Worm (Caenorhabditis elegans): ENCODE measurements around the gene C13F10.7.
A peak's percentile ranks its signal among the peaks of the same experiment; 100 is the strongest.

Gene C13F10.7

ce11 chrV:7187295-7187694 is 35.8 kb downstream of the C13F10.7 start:
- TF ChIP-seq sma-3 (GFP tag; optimal IDR thresholded peaks at IDR 0.05) (no peak), skn-1 (tag; optimal IDR thresholded peaks at IDR 0.05) (no peak), unc-39 (tag; optimal IDR thresholded peaks at IDR 0.05) (no peak), ceh-16 (tag; optimal IDR thresholded peaks at IDR 0.05) (no peak), egl-27 (tag; optimal IDR thresholded peaks at IDR 0.05) (no peak), mab-5 (tag; optimal IDR thresholded peaks at IDR 0.05) (no peak), sem-4 (tag; optimal IDR thresholded peaks at IDR 0.05) (no peak), lsy-2 (tag; optimal IDR thresholded peaks at IDR 0.05) (no peak), nhr-237 (tag; optimal IDR thresholded peaks at IDR 0.05) (no peak), elt-3 (tag; optimal IDR thresholded peaks at IDR 0.05) (no peak), crh-2 (tag; optimal IDR thresholded peaks at IDR 0.05) (no peak), F13H6.1 (tag; optimal IDR thresholded peaks at IDR 0.05) (no peak), C34F6.9 (tag; optimal IDR thresholded peaks at IDR 0.05) (no peak), nhr-10 (tag; optimal IDR thresholded peaks at IDR 0.05) (no peak), nhr-6 (tag; optimal IDR thresholded peaks at IDR 0.05) (no peak), fos-1 (tag; optimal IDR thresholded peaks at IDR 0.05) (no peak), sma-9 (GFP tag; optimal IDR thresholded peaks at IDR 0.05) (no peak), sma-9 (tag; optimal IDR thresholded peaks at IDR 0.05) (no peak), unc-62 (GFP tag; optimal IDR thresholded peaks at IDR 0.05) (no peak), unc-55 (GFP tag; optimal IDR thresholded peaks at IDR 0.05) (no peak), ama-1 (optimal IDR thresholded peaks at IDR 0.05) (no peak)

- TF ChIP-seq nhr-77 (tag; optimal IDR thresholded peaks at IDR 0.05), result no peak
- TF ChIP-seq C34F6.9 (tag; optimal IDR thresholded peaks at IDR 0.05), result no peak
- TF ChIP-seq fos-1 (tag; optimal IDR thresholded peaks at IDR 0.05), result peak; percentile 81
- no peak for TF ChIP-seq skn-1 (tag; optimal IDR thresholded peaks at IDR 0.05)
- no peak for TF ChIP-seq nhr-23 (tag; optimal IDR thresholded peaks at IDR 0.05)
- TF ChIP-seq ceh-82 (tag; optimal IDR thresholded peaks at IDR 0.05), result no peak
- no peak for TF ChIP-seq nhr-25 (tag; optimal IDR thresholded peaks at IDR 0.05)
- TF ChIP-seq ztf-4 (tag; optimal IDR thresholded peaks at IDR 0.05), result no peak
- TF ChIP-seq sma-9 (GFP tag; optimal IDR thresholded peaks at IDR 0.05), result peak; percentile 10
- TF ChIP-seq sma-9 (tag; optimal IDR thresholded peaks at IDR 0.05), result no peak
- TF ChIP-seq mab-5 (tag; optimal IDR thresholded peaks at IDR 0.05), result no peak
- TF ChIP-seq lin-13 (GFP tag; optimal IDR thresholded peaks at IDR 0.05), result no peak
- no peak for TF ChIP-seq nhr-129 (tag; optimal IDR thresholded peaks at IDR 0.05)
- TF ChIP-seq elt-3 (tag; optimal IDR thresholded peaks at IDR 0.05), result no peak
- TF ChIP-seq ztf-1 (GFP tag; conservative IDR thresholded peaks at IDR 0.05), result no peak
- TF ChIP-seq gmeb-1 (tag; optimal IDR thresholded peaks at IDR 0.05), result peak; percentile 43
- TF ChIP-seq zag-1 (tag; optimal IDR thresholded peaks at IDR 0.05), result no peak
These were observed 36.5 kb downstream of the C13F10.7 start for ce11 chrV:7186599-7186998.

- TF ChIP-seq egl-27 (tag; optimal IDR thresholded peaks at IDR 0.05) (no peak), ceh-16 (tag; optimal IDR thresholded peaks at IDR 0.05) (no peak), alr-1 (tag; optimal IDR thresholded peaks at IDR 0.05) (no peak), ceh-82 (tag; optimal IDR thresholded peaks at IDR 0.05) (no peak), aly-2 (tag; optimal IDR thresholded peaks at IDR 0.05) (no peak), C34F6.9 (tag; optimal IDR thresholded peaks at IDR 0.05) (no peak), ama-1 (optimal IDR thresholded peaks at IDR 0.05) (no peak), unc-39 (tag; optimal IDR thresholded peaks at IDR 0.05) (no peak), nhr-12 (tag; optimal IDR thresholded peaks at IDR 0.05) (no peak), nhr-11 (tag; optimal IDR thresholded peaks at IDR 0.05) (no peak), F13H6.1 (tag; optimal IDR thresholded peaks at IDR 0.05) (no peak)
These were observed 38.5 kb downstream of the C13F10.7 start, which contains the start of gene pitr-5 for ce11 chrV:7184549-7184948. pitr-5 (plus strand) TSS chrV:7184849.

ce11 chrV:7178843-7179242 is 44.2 kb downstream of the C13F10.7 start, which contains the start of gene cpsf-2:
cpsf-2 (plus strand) TSS chrV:7179172.
- TF ChIP-seq unc-55 (GFP tag; optimal IDR thresholded peaks at IDR 0.05) (peak; percentile 36), lsy-2 (tag; optimal IDR thresholded peaks at IDR 0.05) (peak in 1 of 2 experiments; percentile 25), blmp-1 (tag; optimal IDR thresholded peaks at IDR 0.05; ENCODE audit: insufficient read depth) (no peak), C34F6.9 (tag; optimal IDR thresholded peaks at IDR 0.05) (peak; percentile 28), lin-13 (GFP tag; optimal IDR thresholded peaks at IDR 0.05) (no peak), snpc-4 (tag; optimal IDR thresholded peaks at IDR 0.05) (no peak), R02D3.7 (tag; optimal IDR thresholded peaks at IDR 0.05) (no peak)
